Worm (Caenorhabditis elegans) whole organism, young adult: ENCODE data around the gene C25F6.6.

Experiments used
- B0019.2 ChIP-seq: fragments of 200-800 bp; sonication (Bioruptor generic); conservative IDR thresholded peaks from 2 replicates; pipeline ENCODE4 v1.3.6; 2022; ENCODE audit warnings: missing genetic modification reagents, missing genetic modification characterization, missing compliant biosample characterization
- B0035.1 ChIP-seq: sonication (generic microtip); optimal IDR thresholded peaks from 2 replicates; lab custom pipeline; 2016; ENCODE audit warnings: missing genetic modification characterization, mild to moderate bottlenecking, missing compliant biosample characterization, missing genotype, missing genetic modification reagents
- B0336.3 ChIP-seq: fragments of 200-800 bp; sonication (Bioruptor generic); IDR thresholded peaks from 2 replicates; pipeline ENCODE4 v1.3.6; 2022; ENCODE audit warnings: missing genetic modification characterization, missing compliant biosample characterization
- F22D6.2 ChIP-seq: sonication (generic microtip); optimal IDR thresholded peaks from 2 replicates; lab custom pipeline; 2016; ENCODE audit warnings: mild to moderate bottlenecking, missing genetic modification characterization, missing compliant biosample characterization
- F39B2.1 ChIP-seq: fragments of 200-800 bp; sonication (Bioruptor generic); IDR thresholded peaks from 2 replicates; pipeline ENCODE4 v1.3.6; 2022; ENCODE audit warnings: missing genetic modification reagents, missing genetic modification characterization, missing compliant biosample characterization
- F52B5.7 ChIP-seq: sonication (generic microtip); optimal IDR thresholded peaks from 2 replicates; lab custom pipeline; 2016; ENCODE audit warnings: mild to moderate bottlenecking, missing genetic modification characterization, missing compliant biosample characterization
- F55B11.4 ChIP-seq: sonication (generic microtip); optimal IDR thresholded peaks from 2 replicates; lab custom pipeline; 2016; ENCODE audit warnings: missing compliant biosample characterization, missing genetic modification characterization, borderline replicate concordance; ENCODE audit not compliant: insufficient read depth
- F57C9.4 ChIP-seq: sonication (generic microtip); optimal IDR thresholded peaks from 2 replicates; lab custom pipeline; 2017; ENCODE audit warnings: mild to moderate bottlenecking, missing genetic modification characterization, missing compliant biosample characterization
- K12H6.12 ChIP-seq: fragments of 200-800 bp; sonication (Bioruptor generic); optimal IDR thresholded peaks from 2 replicates; lab custom pipeline; 2018; ENCODE audit warnings: mild to moderate bottlenecking, missing genetic modification characterization, missing compliant biosample characterization
- T07F8.4 ChIP-seq: sonication (generic microtip); optimal IDR thresholded peaks from 2 replicates; lab custom pipeline; 2016; ENCODE audit warnings: mild to moderate bottlenecking, missing genetic modification characterization, moderate library complexity, missing compliant biosample characterization
- T26A5.8 ChIP-seq: sonication (generic microtip); optimal IDR thresholded peaks from 2 replicates; lab custom pipeline; 2016; ENCODE audit warnings: missing genetic modification characterization, missing compliant biosample characterization
- Y53F4B.3 ChIP-seq: fragments of 200-800 bp; sonication (Bioruptor generic); IDR thresholded peaks from 2 replicates; pipeline ENCODE4 v1.3.6; 2022; ENCODE audit warnings: missing genetic modification reagents, missing genetic modification characterization, missing compliant biosample characterization
- Y67H2A.10 ChIP-seq: fragments of 200-800 bp; sonication (Bioruptor generic); conservative IDR thresholded peaks from 2 replicates; pipeline ENCODE4 v1.3.6; 2022; ENCODE audit warnings: missing genetic modification reagents, missing genetic modification characterization, missing compliant biosample characterization
- ZK185.1 ChIP-seq: sonication (generic microtip); optimal IDR thresholded peaks from 2 replicates; lab custom pipeline; 2016; ENCODE audit warnings: mild to moderate bottlenecking, missing genetic modification characterization, missing compliant biosample characterization; ENCODE audit not compliant: poor library complexity, severe bottlenecking
- ama-1 ChIP-seq, 3 experiments: fragments of 150-350 bp in 1 of 3; sonication (generic microtip) in 2 of 3; optimal IDR thresholded peaks; 2 replicates each; lab custom pipeline; 2014 to 2018; ENCODE audit warnings: missing biosample characterization in 2 of 3, missing genetic modification characterization in 2 of 3, missing genetic modification reagents in 2 of 3
- attf-3 ChIP-seq: fragments of 200-800 bp; sonication (Bioruptor generic); conservative IDR thresholded peaks from 2 replicates; pipeline ENCODE4 v1.3.6; 2022; ENCODE audit warnings: missing genetic modification reagents, missing genetic modification characterization, missing compliant biosample characterization
- bed-1 ChIP-seq: fragments of 200-800 bp; sonication (Bioruptor generic); IDR thresholded peaks from 2 replicates; pipeline ENCODE4 v1.3.6; 2022; ENCODE audit warnings: missing genetic modification reagents, missing genetic modification characterization, missing compliant biosample characterization
- ceh-100 ChIP-seq: fragments of 200-800 bp; sonication (Bioruptor generic); IDR thresholded peaks from 2 replicates; pipeline ENCODE4 v1.3.6; 2022; ENCODE audit warnings: missing genetic modification reagents, missing genetic modification characterization, missing compliant biosample characterization
- ceh-58 ChIP-seq: fragments of 200-800 bp; sonication (Bioruptor generic); IDR thresholded peaks from 2 replicates; pipeline ENCODE4 v1.3.6; 2022; ENCODE audit warnings: missing genetic modification characterization, missing compliant biosample characterization
- ceh-79 ChIP-seq: sonication (generic microtip); optimal IDR thresholded peaks from 2 replicates; lab custom pipeline; 2017; ENCODE audit warnings: mild to moderate bottlenecking, missing genetic modification characterization, missing compliant biosample characterization
- ceh-91 ChIP-seq: fragments of 200-800 bp; sonication (Bioruptor generic); IDR thresholded peaks from 2 replicates; pipeline ENCODE4 v1.3.6; 2022; ENCODE audit warnings: missing genetic modification reagents, missing genetic modification characterization, missing compliant biosample characterization
- chd-7 ChIP-seq: sonication (generic microtip); optimal IDR thresholded peaks from 2 replicates; lab custom pipeline; 2016; ENCODE audit warnings: mild to moderate bottlenecking, missing genetic modification characterization, moderate library complexity, missing compliant biosample characterization
- die-1 ChIP-seq: sonication (generic microtip); optimal IDR thresholded peaks from 2 replicates; lab custom pipeline; 2016; ENCODE audit warnings: missing genotype, mild to moderate bottlenecking, missing genetic modification characterization, missing compliant biosample characterization
- dox-1 ChIP-seq: fragments of 200-800 bp; sonication (Bioruptor generic); IDR thresholded peaks from 2 replicates; pipeline ENCODE4 v1.3.6; 2022; ENCODE audit warnings: missing genetic modification reagents, missing genetic modification characterization, missing compliant biosample characterization
- dpl-1 ChIP-seq: fragments of 150-350 bp; optimal IDR thresholded peaks from 2 replicates; lab custom pipeline; 2014; ENCODE audit warnings: missing biosample characterization, missing genetic modification reagents, missing genetic modification characterization
- egl-18 ChIP-seq: fragments of 200-800 bp; sonication (Bioruptor generic); IDR thresholded peaks from 2 replicates; pipeline ENCODE4 v1.3.6; 2022; ENCODE audit warnings: missing genetic modification reagents, missing genetic modification characterization, missing compliant biosample characterization
- egrh-3 ChIP-seq: fragments of 200-800 bp; sonication (Bioruptor generic); IDR thresholded peaks from 2 replicates; pipeline ENCODE4 v1.3.6; 2022; ENCODE audit warnings: missing genetic modification reagents, missing genetic modification characterization, missing compliant biosample characterization
- ekl-4 ChIP-seq: fragments of 200-800 bp; sonication (Bioruptor generic); IDR thresholded peaks from 2 replicates; pipeline ENCODE4 v1.3.6; 2022; ENCODE audit warnings: missing genetic modification reagents, missing genetic modification characterization, missing compliant biosample characterization
- hrde-1 ChIP-seq: sonication (generic microtip); optimal IDR thresholded peaks from 2 replicates; lab custom pipeline; 2016; ENCODE audit warnings: missing genetic modification characterization, mild to moderate bottlenecking, missing compliant biosample characterization, moderate library complexity, missing genotype, missing genetic modification reagents, borderline replicate concordance
- let-526 ChIP-seq: fragments of 200-800 bp; sonication (Bioruptor generic); IDR thresholded peaks from 2 replicates; pipeline ENCODE4 v1.3.6; 2022; ENCODE audit warnings: missing genetic modification reagents, missing genetic modification characterization, missing compliant biosample characterization
- let-607 ChIP-seq, 2 experiments: fragments of 200-800 bp in 1 of 2; sonication (Bioruptor generic) in 1 of 2; sonication (generic microtip) in 1 of 2; optimal IDR thresholded peaks; 2 replicates each; lab custom pipeline; 2016 to 2018; ENCODE audit warnings: mild to moderate bottlenecking in 2 of 2, missing compliant biosample characterization in 2 of 2, missing genetic modification characterization in 2 of 2, moderate library complexity in 2 of 2, missing genotype in 1 of 2
- lin-26 ChIP-seq: fragments of 200-800 bp; sonication (Bioruptor generic); IDR thresholded peaks from 2 replicates; pipeline ENCODE4 v1.3.6; 2022; ENCODE audit warnings: missing genetic modification reagents, missing genetic modification characterization, missing compliant biosample characterization
- lin-40 ChIP-seq: sonication (generic microtip); optimal IDR thresholded peaks from 2 replicates; lab custom pipeline; 2016; ENCODE audit warnings: missing genetic modification characterization, mild to moderate bottlenecking, missing compliant biosample characterization, missing genotype, missing genetic modification reagents
- madf-3 ChIP-seq: fragments of 200-800 bp; sonication (Bioruptor generic); IDR thresholded peaks from 2 replicates; pipeline ENCODE4 v1.3.6; 2022; ENCODE audit warnings: missing genetic modification reagents, missing genetic modification characterization, missing compliant biosample characterization
- mel-28 ChIP-seq: sonication (generic microtip); optimal IDR thresholded peaks from 2 replicates; lab custom pipeline; 2016; ENCODE audit warnings: borderline replicate concordance, mild to moderate bottlenecking, missing genetic modification characterization, missing compliant biosample characterization
- mxl-1 ChIP-seq: sonication (generic microtip); optimal IDR thresholded peaks from 2 replicates; lab custom pipeline; 2016; ENCODE audit warnings: missing genetic modification characterization, missing compliant biosample characterization
- nhr-120 ChIP-seq: fragments of 200-800 bp; sonication (Bioruptor generic); IDR thresholded peaks from 2 replicates; pipeline ENCODE4 v1.3.6; 2022; ENCODE audit warnings: missing genetic modification characterization, missing compliant biosample characterization
- pbrm-1 ChIP-seq: fragments of 200-800 bp; sonication (Bioruptor generic); IDR thresholded peaks from 2 replicates; pipeline ENCODE4 v1.3.6; 2022; ENCODE audit warnings: missing genetic modification reagents, missing genetic modification characterization, missing compliant biosample characterization
- rec-8 ChIP-seq, 2 experiments: sonication (generic microtip); optimal IDR thresholded peaks; 2 replicates each; lab custom pipeline; 2016; ENCODE audit warnings: mild to moderate bottlenecking in 2 of 2, missing genetic modification characterization in 2 of 2, missing genetic modification reagents in 2 of 2, missing genotype in 2 of 2, missing biosample characterization in 1 of 2, missing compliant biosample characterization in 1 of 2, moderate library complexity in 1 of 2
- tbp1 ChIP-seq: fragments of 200-800 bp; sonication (Bioruptor generic); optimal IDR thresholded peaks from 2 replicates; lab custom pipeline; 2018; ENCODE audit warnings: mild to moderate bottlenecking, missing genetic modification characterization, missing compliant biosample characterization
- tbx-9 ChIP-seq: sonication (generic microtip); optimal IDR thresholded peaks from 2 replicates; lab custom pipeline; 2016; ENCODE audit warnings: borderline replicate concordance, missing genetic modification characterization, inconsistent platforms, missing compliant biosample characterization
- tlf-1 ChIP-seq: fragments of 200-800 bp; sonication (Bioruptor generic); optimal IDR thresholded peaks from 2 replicates; lab custom pipeline; 2018; ENCODE audit warnings: mild to moderate bottlenecking, missing genetic modification characterization, missing compliant biosample characterization
- ztf-18 ChIP-seq: sonication (generic microtip); optimal IDR thresholded peaks from 2 replicates; lab custom pipeline; 2016; ENCODE audit warnings: missing genotype, mild to moderate bottlenecking, missing genetic modification characterization, missing compliant biosample characterization
- ztf-22 ChIP-seq: fragments of 200-800 bp; sonication (Bioruptor generic); optimal IDR thresholded peaks from 2 replicates; lab custom pipeline; 2018; ENCODE audit warnings: mild to moderate bottlenecking, missing genetic modification characterization, moderate library complexity, missing compliant biosample characterization
- ztf-3 ChIP-seq: fragments of 200-800 bp; sonication (Bioruptor generic); optimal IDR thresholded peaks from 2 replicates; lab custom pipeline; 2018; ENCODE audit warnings: mild to moderate bottlenecking, missing genetic modification characterization, missing compliant biosample characterization
- ztf-6 ChIP-seq: fragments of 200-800 bp; sonication (Bioruptor generic); IDR thresholded peaks from 2 replicates; pipeline ENCODE4 v1.3.6; 2022; ENCODE audit warnings: missing genetic modification reagents, missing genetic modification characterization, missing compliant biosample characterization

C25F6.6 gene

ce11 chrX:5433912-5434311 is 16.7 kb downstream of the C25F6.6 start:
- no peak for TF ChIP-seq F39B2.1 (GFP tag; lab: Robert Waterston, UW)
- no peak for TF ChIP-seq ceh-100 (GFP tag; lab: Robert Waterston, UW)
- no peak for TF ChIP-seq chd-7
- TF ChIP-seq attf-3, result no peak
- TF ChIP-seq ztf-3 (GFP tag; lab: Kevin White, UChicago), result no peak
- no peak for TF ChIP-seq tlf-1 (GFP tag; lab: Kevin White, UChicago)
- TF ChIP-seq ekl-4, result no peak
- no peak for TF ChIP-seq F57C9.4 (tag; lab: Kevin White, UChicago)
- TF ChIP-seq dox-1, result no peak
- no peak for TF ChIP-seq ztf-6 (GFP tag; lab: Robert Waterston, UW)
- TF ChIP-seq lin-26, result no peak
- no peak for TF ChIP-seq Y53F4B.3 (GFP tag; lab: Robert Waterston, UW)
- no peak for TF ChIP-seq B0336.3 (GFP tag; lab: Robert Waterston, UW)
- TF ChIP-seq tbx-9 (tag; lab: Kevin White, UChicago), result no peak
- no peak for TF ChIP-seq F52B5.7
- TF ChIP-seq, all 124 proteins: peak for 0

- TF ChIP-seq ceh-58 (no peak), B0035.1 (tag; lab: Kevin White, UChicago) (peak; percentile 93), T07F8.4 (tag; lab: Kevin White, UChicago) (peak; percentile 86), K12H6.12 (tag; lab: Kevin White, UChicago) (peak; percentile 92), dpl-1 (no peak), ceh-100 (GFP tag; lab: Robert Waterston, UW) (peak; percentile 72), ztf-18 (peak; percentile 81), nhr-120 (GFP tag; lab: Robert Waterston, UW) (peak; percentile 81; the same call in 1 of the 2 replicates), mel-28 (tag; lab: Kevin White, UChicago) (peak; percentile 18), pbrm-1 (GFP tag; lab: Robert Waterston, UW) (peak; percentile 92), Y53F4B.3 (GFP tag; lab: Robert Waterston, UW) (no peak), Y67H2A.10 (no peak), hrde-1 (tag; lab: Kevin White, UChicago) (no peak), lin-40 (tag; lab: Kevin White, UChicago) (peak; percentile 100), mxl-1 (tag; lab: Kevin White, UChicago) (peak; percentile 55), ceh-91 (GFP tag; lab: Robert Waterston, UW) (no peak), ZK185.1 (tag; lab: Kevin White, UChicago) (peak; percentile 97), let-526 (0 out of 2 replicates have a peak, but pooled peaks have one; percentile 79), let-607 (tag; optimal IDR thresholded peaks at IDR 0.05; lab: Kevin White, UChicago) (peak; percentile 36 to 93), egrh-3 (GFP tag; lab: Robert Waterston, UW) (no peak), tbp1 (GFP tag; lab: Kevin White, UChicago) (peak; percentile 78), T26A5.8 (tag; lab: Kevin White, UChicago) (no peak), egl-18 (GFP tag; lab: Robert Waterston, UW) (peak; percentile 87; the same call in 1 of the 2 replicates), tbx-9 (tag; lab: Kevin White, UChicago) (no peak), F55B11.4 (no peak), ztf-3 (GFP tag; lab: Kevin White, UChicago) (peak; percentile 89), ztf-22 (GFP tag; lab: Kevin White, UChicago) (peak; percentile 72), ceh-79 (tag; lab: Kevin White, UChicago) (peak; percentile 70), B0019.2 (no peak), ama-1 (optimal IDR thresholded peaks at IDR 0.05; lab: Kevin White, UChicago) (no peak), ama-1 (GFP tag; optimal IDR thresholded peaks at IDR 0.05; lab: Kevin White, UChicago) (no peak), die-1 (tag; lab: Kevin White, UChicago) (peak; percentile 42), madf-3 (GFP tag; lab: Robert Waterston, UW) (0 out of 2 replicates have a peak, but pooled peaks have one; percentile 75), bed-1 (0 out of 2 replicates have a peak, but pooled peaks have one; percentile 74), rec-8 (tag; optimal IDR thresholded peaks at IDR 0.05; lab: Kevin White, UChicago) (peak in 1 of 2 experiments; percentile 62), F22D6.2 (tag; lab: Kevin White, UChicago) (peak; percentile 94)
These were observed 21.3 kb downstream of the C25F6.6 start for ce11 chrX:5429335-5429734.
